Worm (Caenorhabditis elegans): ENCODE results near the gene C17H12.37.
A peak's percentile ranks its signal among the peaks of the same experiment; 100 is the strongest.

Gene C17H12.37

ce11 chrIV:6785151-6785550, 19.8 kb upstream of the C17H12.37 start, which contains the start of gene dyci-1:
dyci-1 (minus strand) TSS chrIV:6785272.
- TF ChIP-seq dve-1 (tag; optimal IDR thresholded peaks at IDR 0.05; ENCODE audit: insufficient read depth) (peak; percentile 61), nhr-28 (tag; optimal IDR thresholded peaks at IDR 0.05) (peak; percentile 50), aha-1 (tag) (peak; percentile 16), hmg-1.1 (GFP tag; IDR thresholded peaks at IDR 0.05) (peak; percentile 36; the same call in 1 of the 2 replicates), mep-1 (tag; optimal IDR thresholded peaks at IDR 0.05) (peak; percentile 39), ceh-32 (tag; optimal IDR thresholded peaks at IDR 0.05; ENCODE audit: poor library complexity) (no peak), nhr-11 (tag; optimal IDR thresholded peaks at IDR 0.05) (peak; percentile 4), lin-38 (GFP tag; IDR thresholded peaks at IDR 0.05) (peak; percentile 27; the same call in 1 of the 2 replicates), mes-2 (tag; optimal IDR thresholded peaks at IDR 0.05; ENCODE audit: poor library complexity, severe bottlenecking) (peak; percentile 38), hlh-11 (tag; optimal IDR thresholded peaks at IDR 0.05) (peak; percentile 59), gei-8 (GFP tag; optimal IDR thresholded peaks at IDR 0.05) (no peak), fos-1 (tag; optimal IDR thresholded peaks at IDR 0.05) (no peak), nhr-6 (tag; optimal IDR thresholded peaks at IDR 0.05) (peak; percentile 51)

- TF ChIP-seq sdz-12 (GFP tag; optimal IDR thresholded peaks at IDR 0.05) (no peak), Y48G9A.11 (GFP tag; IDR thresholded peaks at IDR 0.05) (no peak), lin-15B (tag; optimal IDR thresholded peaks at IDR 0.05) (no peak), gei-8 (GFP tag; optimal IDR thresholded peaks at IDR 0.05) (no peak), nhr-111 (GFP tag; optimal IDR thresholded peaks at IDR 0.05) (no peak), ceh-44 (GFP tag; IDR thresholded peaks at IDR 0.05) (no peak), hlh-30 (tag; optimal IDR thresholded peaks at IDR 0.05; ENCODE audit: insufficient read depth) (peak; percentile 73), unc-130 (GFP tag; optimal IDR thresholded peaks at IDR 0.05) (no peak), mdl-1 (tag; optimal IDR thresholded peaks at IDR 0.05) (peak in 1 of 2 experiments; percentile 27), F44E2.7 (GFP tag; IDR thresholded peaks at IDR 0.05) (no peak), ceh-32 (tag; optimal IDR thresholded peaks at IDR 0.05; ENCODE audit: poor library complexity) (no peak), lir-3 (tag; optimal IDR thresholded peaks at IDR 0.05) (no peak), nhr-25 (tag; optimal IDR thresholded peaks at IDR 0.05; ENCODE audit: borderline replicate concordance, insufficient read depth) (peak; percentile 22), php-3 (GFP tag; IDR thresholded peaks at IDR 0.05) (no peak), Y105C5A.15 (GFP tag; IDR thresholded peaks at IDR 0.05) (no peak), tra-1 (GFP tag; IDR thresholded peaks at IDR 0.05) (peak; percentile 57; the same call in 1 of the 2 replicates), aha-1 (tag) (peak; percentile 98), nhr-41 (GFP tag; IDR thresholded peaks at IDR 0.05) (no peak), madf-5 (GFP tag; IDR thresholded peaks at IDR 0.05) (no peak), ceh-62 (tag; optimal IDR thresholded peaks at IDR 0.05) (no peak), lin-38 (GFP tag; IDR thresholded peaks at IDR 0.05) (peak; percentile 52), arid-1 (GFP tag; conservative IDR thresholded peaks at IDR 0.05) (peak; percentile 49; the same call in 1 of the 2 replicates), daf-16 (GFP tag; optimal IDR thresholded peaks at IDR 0.05) (peak in 1 of 2 experiments; percentile 16), daf-16 (tag; optimal IDR thresholded peaks at IDR 0.05) (peak; percentile 66), lin-1 (GFP tag; IDR thresholded peaks at IDR 0.05) (peak; percentile 78; the same call in 1 of the 2 replicates), fos-1 (tag; optimal IDR thresholded peaks at IDR 0.05) (no peak), nhr-10 (tag; optimal IDR thresholded peaks at IDR 0.05) (no peak), madf-9 (GFP tag; conservative IDR thresholded peaks at IDR 0.05) (no peak), pha-4 (GFP tag; IDR thresholded peaks at IDR 0.05) (peak; percentile 64), pha-4 (tag; optimal IDR thresholded peaks at IDR 0.05) (peak; percentile 62), jun-1 (tag; optimal IDR thresholded peaks at IDR 0.05) (no peak), lin-39 (tag; optimal IDR thresholded peaks at IDR 0.05) (no peak), rbr-2 (tag; optimal IDR thresholded peaks at IDR 0.05) (peak; percentile 77), lsy-2 (tag; optimal IDR thresholded peaks at IDR 0.05) (peak in 1 of 2 experiments; percentile 76), nhr-28 (tag; optimal IDR thresholded peaks at IDR 0.05) (peak; percentile 52), mxl-3 (GFP tag; optimal IDR thresholded peaks at IDR 0.05) (peak; percentile 40), mes-2 (tag; optimal IDR thresholded peaks at IDR 0.05; ENCODE audit: poor library complexity, severe bottlenecking) (peak; percentile 68), ces-1 (GFP tag; optimal IDR thresholded peaks at IDR 0.05) (no peak), hif-1 (tag; optimal IDR thresholded peaks at IDR 0.05) (peak in 1 of 2 experiments; percentile 49), unc-39 (tag; optimal IDR thresholded peaks at IDR 0.05) (no peak), egl-43 (GFP tag; IDR thresholded peaks at IDR 0.05) (0 out of 2 replicates have a peak, but pooled peaks have one; percentile 64), dpl-1 (GFP tag; optimal IDR thresholded peaks at IDR 0.05) (peak; percentile 49)
Measured at ce11 chrIV:6785873-6786272, 19.0 kb upstream of the C17H12.37 start.
